Fruit fly (Drosophila melanogaster): ENCODE results near the gene CG33061.

Gene CG33061

DNA sequence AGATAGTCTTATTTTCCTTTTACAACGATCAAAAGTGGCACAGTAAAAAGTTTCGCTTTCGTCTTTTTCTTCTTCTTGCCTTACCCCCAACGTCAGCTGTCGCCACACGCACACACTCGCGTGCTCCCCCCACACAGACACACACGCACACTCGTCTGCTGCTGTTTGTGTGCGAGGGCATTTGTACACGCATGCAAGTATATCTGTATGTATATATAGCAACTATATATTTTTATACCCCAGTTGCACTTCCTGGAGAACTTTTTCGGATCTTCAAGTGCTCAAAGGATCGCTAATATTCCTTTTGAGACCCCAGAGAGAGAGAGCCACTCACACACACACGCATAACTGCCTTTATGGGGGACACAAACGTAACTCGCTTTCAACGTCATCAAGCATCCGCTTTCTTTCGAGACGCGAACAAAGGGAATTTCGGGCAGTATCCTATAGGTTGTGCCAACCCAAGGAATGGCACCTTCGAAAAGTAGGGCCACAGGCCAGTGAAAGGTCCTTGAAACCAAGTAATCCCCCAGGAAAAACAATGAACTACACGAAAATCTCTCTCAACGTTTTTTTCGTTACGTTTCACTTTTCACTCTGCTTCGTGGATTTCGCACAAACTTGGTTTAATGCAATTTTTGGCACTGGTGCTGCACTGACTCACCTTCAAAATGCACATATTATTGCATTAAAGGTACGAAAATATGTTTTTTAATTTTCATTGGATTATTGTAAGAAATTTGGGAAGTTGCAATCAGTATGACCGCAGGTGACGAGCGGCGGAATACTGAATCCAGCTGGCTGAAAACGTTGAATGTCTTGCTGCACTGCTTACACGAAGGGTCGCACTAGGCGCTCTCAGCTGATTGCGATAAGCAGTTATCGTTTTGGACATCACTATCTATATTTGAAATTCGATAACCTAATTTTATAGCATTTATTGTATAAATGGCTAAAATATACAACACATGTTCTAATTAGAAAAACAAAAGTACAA lies 48.5 kb downstream of the CG33061 start, which contains the start of gene roq (continued):
- no peak for TF ChIP-seq sens-2 (GFP tag; IDR thresholded peaks at IDR 0.05)
- no peak for TF ChIP-seq CG18619 (GFP tag; optimal IDR thresholded peaks at IDR 0.05)
- no peak for TF ChIP-seq schlank (tag; optimal IDR thresholded peaks at IDR 0.05)
- no peak for TF ChIP-seq inv (GFP tag; IDR thresholded peaks at IDR 0.05; ENCODE audit: partially characterized antibody)
- TF ChIP-seq chm (GFP tag; IDR thresholded peaks at IDR 0.05): no peak
- TF ChIP-seq CG18262 (tag; optimal IDR thresholded peaks at IDR 0.05): no peak
- no peak for TF ChIP-seq sqz (GFP tag; optimal IDR thresholded peaks at IDR 0.05)
- no peak for TF ChIP-seq gcm2 (GFP tag; optimal IDR thresholded peaks at IDR 0.05)
- peak; percentile 81 for TF ChIP-seq CG4617 (GFP tag; optimal IDR thresholded peaks at IDR 0.05; ENCODE audit: borderline replicate concordance)
- peak; percentile 59; the same call in 1 of the 2 replicates for TF ChIP-seq amos (GFP tag; IDR thresholded peaks at IDR 0.05; ENCODE audit: partially characterized antibody)
- TF ChIP-seq CG11247 (GFP tag; IDR thresholded peaks at IDR 0.05): no peak
- peak; percentile 71 for TF ChIP-seq HLH4C (GFP tag; IDR thresholded peaks at IDR 0.05; ENCODE audit: partially characterized antibody)
- TF ChIP-seq kni (GFP tag; optimal IDR thresholded peaks at IDR 0.05): no peak
- no peak for TF ChIP-seq NK7.1 (GFP tag; optimal IDR thresholded peaks at IDR 0.05)
- peak; percentile 45 for TF ChIP-seq vvl (GFP tag; IDR thresholded peaks at IDR 0.05)
- no peak for TF ChIP-seq CG4404 (GFP tag; IDR thresholded peaks at IDR 0.05)
- TF ChIP-seq CG2199 (GFP tag; IDR thresholded peaks at IDR 0.05): no peak
- TF ChIP-seq Trl (optimal IDR thresholded peaks at IDR 0.05): peak; percentile 23 to 46
- no peak for TF ChIP-seq Trl (GFP tag; optimal IDR thresholded peaks at IDR 0.05)
- TF ChIP-seq grau (tag; optimal IDR thresholded peaks at IDR 0.05): peak; percentile 36
- TF ChIP-seq ERR (GFP tag; optimal IDR thresholded peaks at IDR 0.05): no peak
- TF ChIP-seq CG4360 (GFP tag; IDR thresholded peaks at IDR 0.05): no peak; the same call in 1 of the 2 replicates
- no peak for TF ChIP-seq disco-r (GFP tag; optimal IDR thresholded peaks at IDR 0.05)
- TF ChIP-seq CG17829 (tag; optimal IDR thresholded peaks at IDR 0.05): peak; percentile 51
- TF ChIP-seq CG33213 (GFP tag; optimal IDR thresholded peaks at IDR 0.05): peak; percentile 44
- no peak for TF ChIP-seq CG3726 (GFP tag; IDR thresholded peaks at IDR 0.05)
- no peak for TF ChIP-seq CG2120 (GFP tag; optimal IDR thresholded peaks at IDR 0.05)
- TF ChIP-seq esg (GFP tag; conservative IDR thresholded peaks at IDR 0.05): no peak
- TF ChIP-seq CG1024 (GFP tag; IDR thresholded peaks at IDR 0.05): no peak
- TF ChIP-seq sima (GFP tag; optimal IDR thresholded peaks at IDR 0.05): no peak
- TF ChIP-seq mam (GFP tag; optimal IDR thresholded peaks at IDR 0.05): no peak
- TF ChIP-seq Usf (GFP tag; optimal IDR thresholded peaks at IDR 0.05): no peak
- TF ChIP-seq nau (GFP tag; optimal IDR thresholded peaks at IDR 0.05): no peak
- no peak for TF ChIP-seq usp (GFP tag; optimal IDR thresholded peaks at IDR 0.05)
- no peak for TF ChIP-seq CG16815 (GFP tag; optimal IDR thresholded peaks at IDR 0.05)
- TF ChIP-seq gro (GFP tag; optimal IDR thresholded peaks at IDR 0.05): no peak
- peak; percentile 50; the same call in 1 of the 3 replicates for TF ChIP-seq knrl (GFP tag; IDR thresholded peaks at IDR 0.05; ENCODE audit: partially characterized antibody)
- no peak for TF ChIP-seq nom (GFP tag; optimal IDR thresholded peaks at IDR 0.05)
- TF ChIP-seq CG10462 (GFP tag; optimal IDR thresholded peaks at IDR 0.05): no peak
- no peak for TF ChIP-seq HLH54F (GFP tag; optimal IDR thresholded peaks at IDR 0.05)
- TF ChIP-seq CG9609 (GFP tag; optimal IDR thresholded peaks at IDR 0.05): no peak
- TF ChIP-seq CG14667 (GFP tag; IDR thresholded peaks at IDR 0.05): no peak
- TF ChIP-seq CG10431 (GFP tag; optimal IDR thresholded peaks at IDR 0.05): no peak
- TF ChIP-seq dimm (GFP tag; IDR thresholded peaks at IDR 0.05): no peak
- TF ChIP-seq CG10366 (GFP tag; IDR thresholded peaks at IDR 0.05): no peak
- no peak for TF ChIP-seq Hmx (GFP tag; optimal IDR thresholded peaks at IDR 0.05)
- TF ChIP-seq dm (GFP tag; optimal IDR thresholded peaks at IDR 0.05): no peak
- TF ChIP-seq tll (GFP tag; optimal IDR thresholded peaks at IDR 0.05): no peak
- TF ChIP-seq z (GFP tag; IDR thresholded peaks at IDR 0.05): no peak
- TF ChIP-seq kay (GFP tag; optimal IDR thresholded peaks at IDR 0.05): no peak
